Worm (Caenorhabditis elegans) whole organism, L2 larva: ENCODE results near the gene F26G1.9.

Experiments used
- C34F6.9 ChIP-seq: fragments of 150-350 bp; optimal IDR thresholded peaks from 2 replicates; lab custom pipeline; 2014; ENCODE audit warnings: missing biosample characterization, missing genetic modification characterization
- F13H6.1 ChIP-seq: sonication (generic microtip); optimal IDR thresholded peaks from 2 replicates; lab custom pipeline; 2016; ENCODE audit warnings: missing genetic modification characterization, missing compliant biosample characterization
- R02D3.7 ChIP-seq: fragments of 150-350 bp; optimal IDR thresholded peaks from 2 replicates; lab custom pipeline; 2014; ENCODE audit warnings: missing biosample characterization, missing genetic modification characterization
- Y55F3AM.14 ChIP-seq: fragments of 200-800 bp; sonication (Bioruptor generic); optimal IDR thresholded peaks from 2 replicates; lab custom pipeline; 2018; ENCODE audit warnings: mild to moderate bottlenecking, missing genetic modification characterization, missing compliant biosample characterization
- ZK546.5 ChIP-seq: sonication (generic microtip); optimal IDR thresholded peaks from 2 replicates; lab custom pipeline; 2017; ENCODE audit warnings: missing biosample characterization, missing genetic modification characterization
- aly-2 ChIP-seq: fragments of 150-350 bp; optimal IDR thresholded peaks from 2 replicates; lab custom pipeline; 2014; ENCODE audit warnings: missing biosample characterization, missing genetic modification characterization
- ama-1 ChIP-seq: fragments of 150-350 bp; optimal IDR thresholded peaks from 2 replicates; lab custom pipeline; 2018; ENCODE audit warnings: inconsistent platforms
- blmp-1 ChIP-seq: sonication (generic microtip); optimal IDR thresholded peaks from 2 replicates; lab custom pipeline; 2017; ENCODE audit warnings: missing genetic modification characterization, mild to moderate bottlenecking, missing compliant biosample characterization, antibody characterized with exemption, moderate library complexity; ENCODE audit not compliant: insufficient read depth
- ceh-16 ChIP-seq: fragments of 150-350 bp; optimal IDR thresholded peaks from 2 replicates; lab custom pipeline; 2014; ENCODE audit warnings: missing biosample characterization, missing genetic modification characterization
- crh-2 ChIP-seq: sonication (generic microtip); optimal IDR thresholded peaks from 2 replicates; lab custom pipeline; 2017; ENCODE audit warnings: missing biosample characterization, missing genetic modification characterization
- elt-3 ChIP-seq: sonication (generic microtip); optimal IDR thresholded peaks from 2 replicates; lab custom pipeline; 2017; ENCODE audit warnings: missing biosample characterization, missing genetic modification characterization
- fos-1 ChIP-seq: fragments of 150-350 bp; optimal IDR thresholded peaks from 2 replicates; lab custom pipeline; 2014; ENCODE audit warnings: missing biosample characterization, missing genetic modification characterization
- gmeb-1 ChIP-seq: fragments of 150-350 bp; optimal IDR thresholded peaks from 2 replicates; lab custom pipeline; 2014; ENCODE audit warnings: missing biosample characterization, missing genetic modification characterization
- lin-11 ChIP-seq: fragments of 150-350 bp; sonication (generic microtip); optimal IDR thresholded peaks from 2 replicates; lab custom pipeline; 2014; ENCODE audit warnings: missing biosample characterization, missing genetic modification characterization, inconsistent platforms, mixed read lengths
- lin-13 ChIP-seq: fragments of 150-350 bp; optimal IDR thresholded peaks from 2 replicates; lab custom pipeline; 2014; ENCODE audit warnings: missing biosample characterization, missing genetic modification reagents, missing genetic modification characterization
- lsy-2 ChIP-seq, 2 experiments: fragments of 150-350 bp in 1 of 2; sonication (generic microtip) in 1 of 2; optimal IDR thresholded peaks; 2 replicates each; lab custom pipeline; 2014 to 2017; ENCODE audit warnings: missing biosample characterization in 2 of 2, missing genetic modification characterization in 2 of 2
- mdl-1 ChIP-seq, 2 experiments: fragments of 150-350 bp in 1 of 2; sonication (generic microtip) in 1 of 2; optimal IDR thresholded peaks; 2 replicates each; lab custom pipeline; 2017; ENCODE audit warnings: missing biosample characterization in 2 of 2, missing genetic modification characterization in 2 of 2
- nhr-10 ChIP-seq: sonication (generic microtip); optimal IDR thresholded peaks from 2 replicates; lab custom pipeline; 2017; ENCODE audit warnings: missing biosample characterization, missing genetic modification characterization
- nhr-11 ChIP-seq: fragments of 150-350 bp; optimal IDR thresholded peaks from 2 replicates; lab custom pipeline; 2014; ENCODE audit warnings: missing biosample characterization, missing genetic modification characterization
- nhr-12 ChIP-seq: fragments of 150-350 bp; optimal IDR thresholded peaks from 2 replicates; lab custom pipeline; 2014; ENCODE audit warnings: missing biosample characterization, missing genetic modification characterization
- nhr-129 ChIP-seq: fragments of 150-350 bp; optimal IDR thresholded peaks from 2 replicates; lab custom pipeline; 2014; ENCODE audit warnings: missing biosample characterization, missing genetic modification characterization
- nhr-23 ChIP-seq: fragments of 150-350 bp; optimal IDR thresholded peaks from 2 replicates; lab custom pipeline; 2014; ENCODE audit warnings: missing biosample characterization, missing genetic modification reagents, missing genetic modification characterization
- nhr-25 ChIP-seq: fragments of 150-350 bp; sonication (generic microtip); optimal IDR thresholded peaks from 3 replicates; lab custom pipeline; 2014; ENCODE audit warnings: missing biosample characterization, missing genetic modification characterization
- nhr-77 ChIP-seq: fragments of 150-350 bp; optimal IDR thresholded peaks from 2 replicates; lab custom pipeline; 2014; ENCODE audit warnings: missing biosample characterization, missing genetic modification characterization
- peb-1 ChIP-seq: fragments of 150-350 bp; optimal IDR thresholded peaks from 2 replicates; lab custom pipeline; 2014; ENCODE audit warnings: missing biosample characterization, missing genetic modification characterization
- sma-3 ChIP-seq: sonication (generic microtip); optimal IDR thresholded peaks from 2 replicates; lab custom pipeline; 2016; ENCODE audit warnings: missing genetic modification reagents, missing genetic modification characterization, missing compliant biosample characterization
- sma-9 ChIP-seq, 2 experiments: fragments of 150-350 bp in 1 of 2; sonication (generic microtip) in 1 of 2; optimal IDR thresholded peaks; 2 replicates each; lab custom pipeline; 2014 to 2016; ENCODE audit warnings: missing genetic modification characterization in 2 of 2, mild to moderate bottlenecking in 1 of 2, missing biosample characterization in 1 of 2, missing compliant biosample characterization in 1 of 2, missing genetic modification reagents in 1 of 2, moderate library complexity in 1 of 2
- unc-39 ChIP-seq: fragments of 150-350 bp; optimal IDR thresholded peaks from 2 replicates; lab custom pipeline; 2014; ENCODE audit warnings: missing biosample characterization, missing genetic modification characterization
- unc-62 ChIP-seq: fragments of 150-350 bp; optimal IDR thresholded peaks from 2 replicates; lab custom pipeline; 2014; ENCODE audit warnings: missing biosample characterization, missing genetic modification reagents, missing genetic modification characterization
- ztf-1 ChIP-seq: fragments of 200-800 bp; sonication (Bioruptor generic); conservative IDR thresholded peaks from 2 replicates; pipeline ENCODE4 v1.3.6; 2022; ENCODE audit warnings: missing genetic modification characterization, missing compliant biosample characterization
- ztf-4 ChIP-seq: fragments of 150-350 bp; optimal IDR thresholded peaks from 2 replicates; lab custom pipeline; 2014; ENCODE audit warnings: missing biosample characterization, missing genetic modification characterization

Gene F26G1.9

DNA sequence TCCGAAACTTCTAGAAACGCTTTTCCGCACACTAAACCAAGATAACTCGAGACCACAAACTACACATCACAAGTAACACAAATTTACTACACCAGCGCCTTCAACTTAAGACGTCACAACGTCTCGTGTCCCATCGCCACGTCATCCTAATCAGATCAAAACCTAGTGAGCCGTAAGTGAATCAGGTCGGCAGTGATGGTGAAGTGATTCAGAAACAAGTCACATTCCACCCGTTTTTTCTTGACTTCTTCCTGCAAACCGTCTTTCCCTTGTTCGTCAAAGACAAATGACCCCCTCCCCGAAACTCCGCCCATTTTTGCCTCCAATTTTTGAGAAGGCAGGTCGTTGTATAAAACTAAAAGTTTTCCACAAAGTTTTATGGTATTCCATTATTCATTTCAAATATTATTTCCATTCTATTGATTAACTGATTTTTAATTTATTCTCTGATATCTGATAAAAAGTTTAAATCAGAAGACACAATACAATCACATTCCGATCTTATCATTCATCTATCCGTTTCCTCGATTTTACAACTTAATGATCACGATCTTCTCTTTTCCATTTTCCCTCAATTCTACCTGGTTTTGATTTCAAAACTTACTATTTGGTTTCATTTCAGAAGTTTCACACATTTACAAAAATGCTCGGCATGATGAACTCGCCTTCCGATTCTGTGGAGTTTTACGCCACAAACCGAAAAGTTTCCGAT lies 11.1 kb downstream of the F26G1.9 start, which contains the start of gene F26G1.2:
Gene F26G1.2 (plus strand): TSS at position 508 of the 712 bp plus-strand sequence.
- TF ChIP-seq sma-9 (GFP tag; optimal IDR thresholded peaks at IDR 0.05; lab: Kevin White, UChicago) (peak; percentile 26), sma-9 (tag; optimal IDR thresholded peaks at IDR 0.05; lab: Kevin White, UChicago) (no peak), sma-3 (GFP tag; lab: Kevin White, UChicago) (peak; percentile 33), ztf-4 (no peak), crh-2 (tag; lab: Kevin White, UChicago) (peak; percentile 41)
- TF ChIP-seq, all 48 proteins: peak for 3

ce11 chrII:4761020-4761419 lies 12.8 kb downstream of the F26G1.9 start:
- TF ChIP-seq unc-62 (GFP tag; lab: Kevin White, UChicago) (no peak), nhr-25 (peak; percentile 13), sma-3 (GFP tag; lab: Kevin White, UChicago) (peak; percentile 3)

- peak; percentile 79 for TF ChIP-seq nhr-25
- TF ChIP-seq sma-3 (GFP tag; lab: Kevin White, UChicago): no peak
- TF ChIP-seq crh-2 (tag; lab: Kevin White, UChicago): peak; percentile 15
- no peak for TF ChIP-seq lin-13
- TF ChIP-seq R02D3.7 (tag; lab: Kevin White, UChicago): no peak
- TF ChIP-seq ceh-16 (tag; lab: Kevin White, UChicago): peak; percentile 54
- TF ChIP-seq, all 48 proteins: peak for 3
Measured at ce11 chrII:4759835-4760234, 14.0 kb downstream of the F26G1.9 start.

ce11 chrII:4758462-4758861 lies 15.3 kb downstream of the F26G1.9 start, which contains the start of gene F26G1.3:
TSS of gene F26G1.3 (plus strand) at chrII:4758762.
- no peak for TF ChIP-seq mdl-1 (tag; optimal IDR thresholded peaks at IDR 0.05; lab: Kevin White, UChicago)
- TF ChIP-seq lin-11: no peak
- TF ChIP-seq ZK546.5 (tag; lab: Kevin White, UChicago): no peak
- no peak for TF ChIP-seq nhr-23 (tag; lab: Kevin White, UChicago)
- no peak for TF ChIP-seq R02D3.7 (tag; lab: Kevin White, UChicago)
- no peak for TF ChIP-seq nhr-77
- TF ChIP-seq, all 48 proteins: peak for 0

- TF ChIP-seq blmp-1 (tag; lab: Kevin White, UChicago) (no peak), nhr-23 (tag; lab: Kevin White, UChicago) (no peak), nhr-77 (no peak)
- TF ChIP-seq, all 48 proteins: peak for 0
Measured at ce11 chrII:4756751-4757150, 17.0 kb downstream of the F26G1.9 start, which contains the start of gene C27D9.2. TSS of gene C27D9.2 (minus strand) at chrII:4756851.

DNA sequence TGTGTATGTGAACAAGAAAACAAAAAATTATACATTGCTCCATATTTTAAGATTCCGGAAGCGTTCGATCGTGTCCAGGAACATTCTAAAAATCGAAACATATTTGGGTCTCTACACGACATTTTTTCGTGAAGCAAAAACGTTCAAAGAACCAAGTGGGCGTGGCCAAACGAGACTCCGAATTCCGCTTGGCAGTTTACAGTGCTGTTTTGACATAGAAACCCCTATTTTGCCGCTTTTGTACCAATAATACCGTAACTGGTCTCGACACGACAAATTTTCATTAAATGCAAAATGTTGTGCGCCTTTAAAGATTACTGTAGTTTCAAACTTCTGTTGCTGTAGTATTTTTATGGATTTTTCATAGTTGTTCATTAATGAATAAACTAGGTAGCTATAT lies 18.1 kb downstream of the F26G1.9 start:
- TF ChIP-seq aly-2 (tag; lab: Kevin White, UChicago): no peak
- TF ChIP-seq, all 48 proteins: peak for 0

ce11 chrII:4753133-4753532 lies 20.7 kb downstream of the F26G1.9 start, which contains the start of gene C27D9.1:
TSS of gene C27D9.1 (plus strand) at chrII:4753413.
- no peak for TF ChIP-seq ztf-1 (GFP tag; lab: Robert Waterston, UW)
- TF ChIP-seq nhr-129 (tag; lab: Kevin White, UChicago): no peak
- no peak for TF ChIP-seq sma-3 (GFP tag; lab: Kevin White, UChicago)
- no peak for TF ChIP-seq nhr-10
- no peak for TF ChIP-seq Y55F3AM.14 (GFP tag; lab: Kevin White, UChicago)
- no peak for TF ChIP-seq ama-1 (lab: Kevin White, UChicago)
- no peak for TF ChIP-seq lsy-2 (tag; optimal IDR thresholded peaks at IDR 0.05; lab: Kevin White, UChicago)
- TF ChIP-seq peb-1 (tag; lab: Kevin White, UChicago): no peak
- TF ChIP-seq R02D3.7 (tag; lab: Kevin White, UChicago): no peak
- no peak for TF ChIP-seq ztf-4
- TF ChIP-seq nhr-12 (tag; lab: Kevin White, UChicago): no peak
- no peak for TF ChIP-seq ceh-16 (tag; lab: Kevin White, UChicago)
- TF ChIP-seq nhr-11: no peak
- TF ChIP-seq C34F6.9 (tag; lab: Kevin White, UChicago): no peak
- TF ChIP-seq unc-39 (tag; lab: Kevin White, UChicago): no peak
- TF ChIP-seq gmeb-1 (tag; lab: Kevin White, UChicago): no peak
- TF ChIP-seq F13H6.1: no peak
- no peak for TF ChIP-seq sma-9 (GFP tag; optimal IDR thresholded peaks at IDR 0.05; lab: Kevin White, UChicago)
- no peak for TF ChIP-seq sma-9 (tag; optimal IDR thresholded peaks at IDR 0.05; lab: Kevin White, UChicago)
- no peak for TF ChIP-seq elt-3 (tag; lab: Kevin White, UChicago)
- no peak for TF ChIP-seq fos-1
